Fruit fly (Drosophila melanogaster): ENCODE measurements around the gene Rcd7.

Gene Rcd7

dm6 chr3L:19560695-19561246 lies 15.9 kb downstream of the Rcd7 start (continued):
- peak; percentile 85 for TF ChIP-seq mirr (GFP tag; optimal IDR thresholded peaks at IDR 0.05)
- peak; percentile 88 for TF ChIP-seq cato (GFP tag; optimal IDR thresholded peaks at IDR 0.05; ENCODE audit: borderline replicate concordance)
- peak; percentile 98 for TF ChIP-seq zfh1 (GFP tag; IDR thresholded peaks at IDR 0.05)
- TF ChIP-seq lmd (GFP tag; IDR thresholded peaks at IDR 0.05), result peak; percentile 94
- peak; percentile 91 for TF ChIP-seq CG1024 (GFP tag; IDR thresholded peaks at IDR 0.05)
- peak; percentile 85; the same call in 1 of the 2 replicates for TF ChIP-seq CG11696 (GFP tag; IDR thresholded peaks at IDR 0.05)
- TF ChIP-seq vnd (GFP tag; IDR thresholded peaks at IDR 0.05; ENCODE audit: partially characterized antibody), result no peak
- TF ChIP-seq lola (GFP tag; optimal IDR thresholded peaks at IDR 0.05), result peak in 1 of 3 experiments; percentile 97
- TF ChIP-seq CG3163 (GFP tag; optimal IDR thresholded peaks at IDR 0.05), result peak; percentile 68
- peak; percentile 96 for TF ChIP-seq CG4424 (GFP tag; optimal IDR thresholded peaks at IDR 0.05)
- TF ChIP-seq Oaz (GFP tag; IDR thresholded peaks at IDR 0.05), result peak; percentile 89
- TF ChIP-seq CHES-1-like (GFP tag; optimal IDR thresholded peaks at IDR 0.05), result peak; percentile 90
- no peak for TF ChIP-seq inv (GFP tag; IDR thresholded peaks at IDR 0.05; ENCODE audit: partially characterized antibody)
- peak; percentile 97 for TF ChIP-seq CG13424 (tag; optimal IDR thresholded peaks at IDR 0.05)
- peak; percentile 94 for TF ChIP-seq CG18599 (GFP tag; optimal IDR thresholded peaks at IDR 0.05)
- TF ChIP-seq CG14860 (GFP tag; IDR thresholded peaks at IDR 0.05; ENCODE audit: partially characterized antibody), result no peak
- peak; percentile 94 for TF ChIP-seq H15 (GFP tag; IDR thresholded peaks at IDR 0.05)
- peak; percentile 80 for TF ChIP-seq cas (GFP tag; IDR thresholded peaks at IDR 0.05)
- TF ChIP-seq CG8290 (GFP tag; optimal IDR thresholded peaks at IDR 0.05), result peak; percentile 95
- TF ChIP-seq CG8290 (tag; optimal IDR thresholded peaks at IDR 0.05), result peak; percentile 76 to 94
- peak; percentile 96 for TF ChIP-seq sob (GFP tag; IDR thresholded peaks at IDR 0.05)
- TF ChIP-seq CG6683 (GFP tag; optimal IDR thresholded peaks at IDR 0.05), result peak; percentile 77
- peak; percentile 96 for TF ChIP-seq CG34422 (GFP tag; IDR thresholded peaks at IDR 0.05)
- peak; percentile 70; the same call in 1 of the 3 replicates for TF ChIP-seq C15 (GFP tag; IDR thresholded peaks at IDR 0.05)
- TF ChIP-seq cg (GFP tag; optimal IDR thresholded peaks at IDR 0.05), result no peak
- peak; percentile 65 for TF ChIP-seq CG31365 (tag; optimal IDR thresholded peaks at IDR 0.05)
- TF ChIP-seq Scr (GFP tag; IDR thresholded peaks at IDR 0.05; ENCODE audit: partially characterized antibody), result no peak
- peak; percentile 98 for TF ChIP-seq zf30C (GFP tag; optimal IDR thresholded peaks at IDR 0.05)
- peak; percentile 28 for TF ChIP-seq abd-A (tag; optimal IDR thresholded peaks at IDR 0.05)
- TF ChIP-seq Gug (GFP tag; IDR thresholded peaks at IDR 0.05), result peak; percentile 86
- TF ChIP-seq NfI (GFP tag; optimal IDR thresholded peaks at IDR 0.05), result peak; percentile 93
- TF ChIP-seq Sry-β (GFP tag; optimal IDR thresholded peaks at IDR 0.05), result peak; percentile 62
- no peak for TF ChIP-seq Dfd (GFP tag; optimal IDR thresholded peaks at IDR 0.05)
- peak; percentile 81 for TF ChIP-seq CG5180 (GFP tag; optimal IDR thresholded peaks at IDR 0.05)
- TF ChIP-seq Adf1 (GFP tag; IDR thresholded peaks at IDR 0.05), result peak; percentile 88
- peak; percentile 89 for TF ChIP-seq CG14667 (GFP tag; IDR thresholded peaks at IDR 0.05)
- TF ChIP-seq CG7745 (tag; optimal IDR thresholded peaks at IDR 0.05), result peak; percentile 84
- TF ChIP-seq Kr (GFP tag; optimal IDR thresholded peaks at IDR 0.05), result peak; percentile 81
- peak; percentile 86 for TF ChIP-seq Dip3 (GFP tag; optimal IDR thresholded peaks at IDR 0.05)
- TF ChIP-seq tll (GFP tag; optimal IDR thresholded peaks at IDR 0.05), result peak in 1 of 2 experiments; percentile 92
- TF ChIP-seq nmo (GFP tag; optimal IDR thresholded peaks at IDR 0.05), result peak; percentile 97
- peak; percentile 91 for TF ChIP-seq CG6175 (GFP tag; IDR thresholded peaks at IDR 0.05)
- TF ChIP-seq CG31224 (GFP tag; IDR thresholded peaks at IDR 0.05), result peak; percentile 86
- peak; percentile 98 for TF ChIP-seq CG9727 (GFP tag; optimal IDR thresholded peaks at IDR 0.05)
- TF ChIP-seq btn (GFP tag; optimal IDR thresholded peaks at IDR 0.05), result peak; percentile 80
- TF ChIP-seq aop (GFP tag; IDR thresholded peaks at IDR 0.05), result peak; percentile 84
- TF ChIP-seq ara (GFP tag; IDR thresholded peaks at IDR 0.05), result peak; percentile 97
- peak; percentile 63 for TF ChIP-seq Ets97D (GFP tag; optimal IDR thresholded peaks at IDR 0.05)
- TF ChIP-seq nerfin-2 (GFP tag; IDR thresholded peaks at IDR 0.05; ENCODE audit: partially characterized antibody), result no peak

All from whole organism, embryonic.